Worm (Caenorhabditis elegans): Measurements from ENCODE around the gene fbxa-48.

Gene fbxa-48

DNA sequence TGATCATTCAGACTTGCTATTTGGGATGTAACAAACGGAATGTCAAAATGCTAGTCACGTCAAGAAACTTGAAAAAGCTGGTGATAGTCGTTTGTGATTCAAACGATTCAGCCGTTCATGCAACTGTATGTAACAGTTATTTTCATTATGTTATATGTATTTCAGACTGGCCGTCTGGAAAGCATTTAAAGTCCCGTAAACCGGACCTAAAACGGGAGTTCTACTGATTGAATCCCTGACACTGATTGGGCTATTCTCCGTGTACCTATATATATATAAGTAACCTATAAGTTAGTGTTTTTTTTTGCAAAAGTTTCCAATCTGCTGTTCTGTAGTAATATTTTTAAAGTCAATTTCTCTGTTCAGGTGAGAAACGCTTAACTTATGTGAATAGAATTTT is 28.4 kb downstream of the fbxa-48 start:
- no peak for TF ChIP-seq Y67H2A.10 (GFP tag; conservative IDR thresholded peaks at IDR 0.05)
- no peak for TF ChIP-seq lin-54 (GFP tag; optimal IDR thresholded peaks at IDR 0.05)
- TF ChIP-seq nhr-120 (GFP tag; IDR thresholded peaks at IDR 0.05): no peak
- TF ChIP-seq nhr-90 (tag; optimal IDR thresholded peaks at IDR 0.05): no peak
- TF ChIP-seq T07F8.4 (tag; optimal IDR thresholded peaks at IDR 0.05): no peak
- TF ChIP-seq F10E7.11 (tag; optimal IDR thresholded peaks at IDR 0.05): no peak
- TF ChIP-seq repo-1 (tag; optimal IDR thresholded peaks at IDR 0.05): no peak

DNA sequence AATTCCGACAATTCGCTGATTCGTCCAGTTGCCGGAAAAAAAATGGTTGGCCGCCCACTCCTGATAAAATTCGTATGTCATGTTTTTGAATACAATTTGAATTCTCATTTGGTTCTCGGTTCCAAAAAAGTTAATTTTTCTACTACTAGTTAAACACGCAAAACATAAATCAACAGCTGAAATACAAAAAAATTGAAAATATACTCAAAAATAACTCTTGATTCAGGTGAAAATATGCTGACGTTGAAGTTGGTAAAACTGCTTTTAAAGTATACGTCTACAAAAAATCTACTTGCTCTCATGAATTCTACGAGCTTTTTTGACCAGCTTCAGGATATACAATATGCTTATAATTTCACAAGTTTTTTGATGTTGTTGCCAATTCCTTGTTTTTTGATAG is 31.5 kb downstream of the fbxa-48 start, which contains the start of gene srz-56:
srz-56 (plus strand) TSS at position 301 of the 400 bp plus-strand sequence.
- TF ChIP-seq akir-1 (GFP tag; optimal IDR thresholded peaks at IDR 0.05) (no peak), ekl-4 (GFP tag; IDR thresholded peaks at IDR 0.05) (no peak), mes-4 (tag; optimal IDR thresholded peaks at IDR 0.05) (no peak), nhr-120 (GFP tag; IDR thresholded peaks at IDR 0.05) (no peak), rcor-1 (GFP tag; IDR thresholded peaks at IDR 0.05) (no peak), tbp1 (GFP tag; optimal IDR thresholded peaks at IDR 0.05) (no peak), let-526 (GFP tag; IDR thresholded peaks at IDR 0.05) (no peak), attf-5 (GFP tag; optimal IDR thresholded peaks at IDR 0.05) (no peak), zim-3 (tag; optimal IDR thresholded peaks at IDR 0.05) (no peak), ceh-58 (GFP tag; IDR thresholded peaks at IDR 0.05) (no peak)

DNA sequence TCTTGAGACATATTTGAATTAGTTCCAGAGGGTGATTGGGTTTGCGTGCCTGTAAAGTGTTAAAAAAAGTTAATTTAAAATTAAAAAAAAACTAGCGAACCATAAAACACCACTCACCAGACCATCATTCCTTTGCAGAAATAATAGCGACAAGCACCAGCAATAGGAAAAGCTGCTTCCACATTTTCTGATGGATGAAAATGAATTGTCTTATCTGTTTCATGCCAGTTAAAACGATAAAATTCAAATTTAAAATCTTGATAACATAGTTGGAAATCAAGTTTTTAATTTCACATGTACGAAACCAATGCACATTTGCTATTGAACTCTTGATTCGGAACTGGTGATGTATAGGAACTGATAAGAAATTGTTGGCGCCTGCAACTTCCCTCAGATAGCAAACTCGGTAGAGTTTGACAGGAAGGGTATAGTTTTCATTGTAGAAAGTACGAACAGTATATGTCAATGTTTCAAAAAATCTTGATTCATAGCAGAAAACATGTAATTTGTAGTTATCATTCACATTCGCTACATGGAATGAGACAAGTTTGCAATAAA is 32.3 kb downstream of the fbxa-48 start, which contains the start of gene C39B5.10:
C39B5.10 (minus strand) TSS at position 51 of the 558 bp plus-strand sequence.
- TF ChIP-seq lsy-27 (tag; optimal IDR thresholded peaks at IDR 0.05; ENCODE audit: borderline replicate concordance, insufficient read depth) (no peak), unc-130 (GFP tag; optimal IDR thresholded peaks at IDR 0.05) (no peak), lsl-1 (GFP tag; optimal IDR thresholded peaks at IDR 0.05) (no peak), nhr-27 (tag; optimal IDR thresholded peaks at IDR 0.05) (no peak), Y79H2A.3 (GFP tag; conservative IDR thresholded peaks at IDR 0.05) (no peak), snpc-1.1 (tag; optimal IDR thresholded peaks at IDR 0.05; ENCODE audit: insufficient read depth) (no peak), ccch-3 (GFP tag; optimal IDR thresholded peaks at IDR 0.05) (no peak), attf-5 (GFP tag; optimal IDR thresholded peaks at IDR 0.05) (no peak), nfyb-1 (GFP tag; IDR thresholded peaks at IDR 0.05) (no peak), ama-1 (optimal IDR thresholded peaks at IDR 0.05) (no peak), ama-1 (GFP tag; optimal IDR thresholded peaks at IDR 0.05) (no peak), sptf-2 (GFP tag; optimal IDR thresholded peaks at IDR 0.05) (no peak), nhr-90 (tag; optimal IDR thresholded peaks at IDR 0.05) (no peak)

DNA sequence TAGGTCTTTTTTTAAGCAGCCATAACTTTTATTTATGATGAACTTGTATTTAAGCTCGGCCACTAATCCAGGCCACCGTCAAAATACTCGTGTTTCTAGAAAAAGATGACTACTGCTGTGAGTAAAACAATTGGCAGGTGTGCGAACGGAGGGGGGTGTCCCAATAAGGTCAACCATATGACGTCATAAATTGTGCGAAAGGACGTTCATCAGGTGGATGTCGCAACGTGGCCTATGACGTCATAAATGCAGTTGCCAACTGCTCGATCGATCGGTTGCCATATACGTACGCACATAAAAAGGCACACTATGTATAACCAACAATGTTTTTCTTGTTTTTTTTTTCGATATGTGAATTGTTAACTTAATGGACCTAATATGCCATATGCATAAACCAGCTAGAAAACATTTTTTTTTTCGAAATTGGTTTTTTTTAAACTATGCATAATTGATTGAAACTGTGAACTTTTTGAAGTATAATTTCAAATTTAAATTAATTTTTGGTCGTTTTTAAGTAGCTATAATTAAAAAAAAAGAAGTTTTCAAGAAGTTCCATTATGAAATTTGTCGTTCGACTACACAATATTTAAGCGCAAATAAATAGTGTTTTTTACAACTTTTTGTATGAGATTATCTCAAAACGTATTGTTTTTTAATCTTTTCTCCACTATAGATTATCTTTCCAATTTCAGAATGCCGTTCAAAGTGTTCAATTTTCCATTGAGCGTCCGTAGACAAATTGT is 37.6 kb downstream of the fbxa-48 start, which contains the start of gene C39B5.2:
C39B5.2 (plus strand) TSS at position 693 of the 743 bp plus-strand sequence.
- no peak for TF ChIP-seq Y95B8A.8 (GFP tag; IDR thresholded peaks at IDR 0.05)
- TF ChIP-seq atf-7 (tag; optimal IDR thresholded peaks at IDR 0.05): peak; percentile 28

DNA sequence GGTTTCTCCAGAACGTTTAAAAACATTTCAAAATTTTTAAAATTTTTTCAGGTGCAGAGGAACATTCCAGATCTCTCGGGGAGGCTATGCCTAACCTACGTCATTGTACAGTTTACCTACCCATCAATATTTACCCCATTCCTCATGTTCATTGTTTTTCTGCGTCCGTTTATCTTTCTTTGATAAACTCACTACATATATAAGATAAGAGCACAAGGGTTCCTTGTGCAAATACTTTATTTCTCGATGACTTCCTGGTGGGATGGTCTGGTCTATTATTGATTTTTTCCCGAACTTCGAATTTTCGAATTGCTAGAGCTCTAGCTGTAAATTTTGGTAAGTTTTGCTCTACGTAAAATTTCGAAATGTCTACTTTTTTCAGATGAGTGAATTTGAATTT is 38.6 kb downstream of the fbxa-48 start:
- no peak for TF ChIP-seq hsf-1 (GFP tag; IDR thresholded peaks at IDR 0.05)
- no peak for TF ChIP-seq ztf-3 (GFP tag; optimal IDR thresholded peaks at IDR 0.05)
- no peak for TF ChIP-seq unc-130 (GFP tag; optimal IDR thresholded peaks at IDR 0.05)
- TF ChIP-seq aptf-3 (GFP tag; IDR thresholded peaks at IDR 0.05): no peak
- TF ChIP-seq egrh-3 (GFP tag; IDR thresholded peaks at IDR 0.05): no peak
- TF ChIP-seq chd-7 (tag; optimal IDR thresholded peaks at IDR 0.05): no peak
- TF ChIP-seq F57C9.4 (tag; optimal IDR thresholded peaks at IDR 0.05): no peak
- no peak for TF ChIP-seq F49E8.2 (tag; optimal IDR thresholded peaks at IDR 0.05; ENCODE audit: insufficient read depth)
- no peak for TF ChIP-seq F37B4.10 (GFP tag; IDR thresholded peaks at IDR 0.05)
